Worm (Caenorhabditis elegans) whole organism, L4 larva: ENCODE results near the gene H38K22.7.

Experiments
- D1046.2 ChIP-seq: fragments of 200-800 bp; sonication (Bioruptor generic); IDR thresholded peaks from 2 replicates; pipeline ENCODE4 v1.3.6; 2022; ENCODE audit warnings: missing genetic modification characterization, missing compliant biosample characterization
- F37D6.2 ChIP-seq: sonication (generic microtip); optimal IDR thresholded peaks from 2 replicates; lab custom pipeline; 2016; ENCODE audit warnings: mild to moderate bottlenecking, missing genetic modification characterization, missing compliant biosample characterization
- T20F7.1 ChIP-seq: fragments of 200-800 bp; sonication (Bioruptor generic); optimal IDR thresholded peaks from 2 replicates; lab custom pipeline; 2018; ENCODE audit warnings: mild to moderate bottlenecking, missing genetic modification characterization, missing compliant biosample characterization
- T26A8.4 ChIP-seq: fragments of 200-800 bp; sonication (Bioruptor generic); IDR thresholded peaks from 2 replicates; pipeline ENCODE4 v1.3.6; 2022; ENCODE audit warnings: missing genetic modification characterization, missing compliant biosample characterization
- Y105C5A.15 ChIP-seq: fragments of 200-800 bp; sonication (Bioruptor generic); IDR thresholded peaks from 2 replicates; pipeline ENCODE4 v1.3.6; 2022; ENCODE audit warnings: missing genetic modification characterization, missing compliant biosample characterization
- ZK337.2 ChIP-seq: fragments of 200-800 bp; sonication (Bioruptor generic); IDR thresholded peaks from 2 replicates; pipeline ENCODE4 v1.3.6; 2022; ENCODE audit warnings: missing genetic modification reagents, missing genetic modification characterization, missing compliant biosample characterization
- attf-4 ChIP-seq: sonication (generic microtip); optimal IDR thresholded peaks from 3 replicates; lab custom pipeline; 2017; ENCODE audit warnings: missing biosample characterization, missing genetic modification characterization
- ceh-20 ChIP-seq: fragments of 200-800 bp; sonication (Bioruptor generic); IDR thresholded peaks from 2 replicates; pipeline ENCODE4 v1.3.6; 2022; ENCODE audit warnings: missing genetic modification reagents, missing genetic modification characterization, missing compliant biosample characterization
- ceh-44 ChIP-seq: fragments of 200-800 bp; sonication (Bioruptor generic); IDR thresholded peaks from 2 replicates; pipeline ENCODE4 v1.3.6; 2022; ENCODE audit warnings: missing genetic modification reagents, missing genetic modification characterization, missing compliant biosample characterization
- ces-1 ChIP-seq: fragments of 150-350 bp; sonication (generic microtip); optimal IDR thresholded peaks from 4 replicates; lab custom pipeline; 2014; ENCODE audit warnings: missing biosample characterization, missing genetic modification reagents, missing genetic modification characterization
- daf-16 ChIP-seq, 3 experiments: sonication (generic microtip); optimal IDR thresholded peaks; 2 replicates each; lab custom pipeline; 2016 to 2017; ENCODE audit warnings: missing genetic modification characterization in 3 of 3, missing genetic modification reagents in 3 of 3, mild to moderate bottlenecking in 2 of 3, missing compliant biosample characterization in 2 of 3, missing biosample characterization in 1 of 3, moderate library complexity in 1 of 3
- dmd-6 ChIP-seq: fragments of 200-800 bp; sonication (Bioruptor generic); IDR thresholded peaks from 2 replicates; pipeline ENCODE4 v1.3.6; 2022; ENCODE audit warnings: missing genetic modification reagents, missing genetic modification characterization, missing compliant biosample characterization
- dpl-1 ChIP-seq: fragments of 150-350 bp; optimal IDR thresholded peaks from 2 replicates; lab custom pipeline; 2014; ENCODE audit warnings: missing biosample characterization, missing genetic modification reagents, missing genetic modification characterization
- duxl-1 ChIP-seq: sonication (generic microtip); optimal IDR thresholded peaks from 2 replicates; lab custom pipeline; 2016; ENCODE audit warnings: mild to moderate bottlenecking, missing genetic modification characterization, moderate library complexity, missing compliant biosample characterization; ENCODE audit not compliant: poor library complexity
- dve-1 ChIP-seq: sonication (generic microtip); optimal IDR thresholded peaks from 2 replicates; lab custom pipeline; 2017; ENCODE audit warnings: antibody characterized with exemption, mild to moderate bottlenecking, missing genetic modification characterization, missing compliant biosample characterization; ENCODE audit not compliant: insufficient read depth
- egl-43 ChIP-seq: fragments of 200-800 bp; sonication (Bioruptor generic); IDR thresholded peaks from 2 replicates; pipeline ENCODE4 v1.3.6; 2022; ENCODE audit warnings: missing genetic modification reagents, missing genetic modification characterization, missing compliant biosample characterization
- hlh-11 ChIP-seq: fragments of 200-800 bp; sonication (Bioruptor generic); optimal IDR thresholded peaks from 2 replicates; lab custom pipeline; 2018; ENCODE audit warnings: mild to moderate bottlenecking, missing genetic modification characterization, missing compliant biosample characterization
- hlh-30 ChIP-seq: sonication (generic microtip); optimal IDR thresholded peaks from 2 replicates; lab custom pipeline; 2017; ENCODE audit warnings: antibody characterized with exemption, mild to moderate bottlenecking, missing genetic modification characterization, missing compliant biosample characterization; ENCODE audit not compliant: insufficient read depth
- lin-13 ChIP-seq: fragments of 150-350 bp; optimal IDR thresholded peaks from 2 replicates; lab custom pipeline; 2014; ENCODE audit warnings: missing biosample characterization, missing genetic modification reagents, missing genetic modification characterization
- lin-38 ChIP-seq: fragments of 200-800 bp; sonication (Bioruptor generic); IDR thresholded peaks from 2 replicates; pipeline ENCODE4 v1.3.6; 2022; ENCODE audit warnings: missing genetic modification reagents, missing genetic modification characterization, missing compliant biosample characterization
- lsy-2 ChIP-seq, 2 experiments: fragments of 150-350 bp in 1 of 2; sonication (generic microtip) in 1 of 2; optimal IDR thresholded peaks; 2 replicates each; lab custom pipeline; 2014 to 2017; ENCODE audit warnings: missing biosample characterization in 2 of 2, missing genetic modification characterization in 2 of 2
- madf-5 ChIP-seq, 2 experiments: fragments of 200-800 bp; sonication (Bioruptor generic); IDR thresholded peaks; 2 replicates each; pipeline ENCODE4 v1.3.6; 2022; ENCODE audit warnings: missing compliant biosample characterization in 2 of 2, missing genetic modification characterization in 2 of 2
- mdt-29 ChIP-seq: fragments of 200-800 bp; sonication (Bioruptor generic); IDR thresholded peaks from 2 replicates; pipeline ENCODE4 v1.3.6; 2022; ENCODE audit warnings: missing genetic modification reagents, missing genetic modification characterization, missing compliant biosample characterization
- mxl-3 ChIP-seq: fragments of 200-800 bp; sonication (Bioruptor generic); optimal IDR thresholded peaks from 2 replicates; lab custom pipeline; 2018; ENCODE audit warnings: mild to moderate bottlenecking, missing genetic modification characterization, missing compliant biosample characterization
- nhr-11 ChIP-seq: fragments of 150-350 bp; optimal IDR thresholded peaks from 2 replicates; lab custom pipeline; 2014; ENCODE audit warnings: missing biosample characterization, missing genetic modification characterization
- nhr-237 ChIP-seq: sonication (generic microtip); optimal IDR thresholded peaks from 2 replicates; lab custom pipeline; 2017; ENCODE audit warnings: missing biosample characterization, missing genetic modification characterization
- nhr-28 ChIP-seq: fragments of 150-350 bp; optimal IDR thresholded peaks from 2 replicates; lab custom pipeline; 2014; ENCODE audit warnings: missing biosample characterization, missing genetic modification characterization
- nhr-42 ChIP-seq: fragments of 200-800 bp; sonication (Bioruptor generic); IDR thresholded peaks from 2 replicates; pipeline ENCODE4 v1.3.6; 2022; ENCODE audit warnings: missing genetic modification characterization, missing compliant biosample characterization
- php-3 ChIP-seq: fragments of 200-800 bp; sonication (Bioruptor generic); IDR thresholded peaks from 2 replicates; pipeline ENCODE4 v1.3.6; 2022; ENCODE audit warnings: missing genetic modification reagents, missing genetic modification characterization, missing compliant biosample characterization
- rbr-2 ChIP-seq: sonication (generic microtip); optimal IDR thresholded peaks from 2 replicates; lab custom pipeline; 2016; ENCODE audit warnings: missing genotype, missing genetic modification characterization, missing compliant biosample characterization
- saeg-2 ChIP-seq: fragments of 200-800 bp; sonication (Bioruptor generic); IDR thresholded peaks from 2 replicates; pipeline ENCODE4 v1.3.6; 2022; ENCODE audit warnings: missing genetic modification reagents, missing genetic modification characterization, missing compliant biosample characterization
- set-16 ChIP-seq: fragments of 200-800 bp; sonication (Bioruptor generic); IDR thresholded peaks from 2 replicates; pipeline ENCODE4 v1.3.6; 2022; ENCODE audit warnings: missing genetic modification reagents, missing genetic modification characterization, missing compliant biosample characterization
- snpc-1.2 ChIP-seq: fragments of 200-800 bp; sonication (Bioruptor generic); IDR thresholded peaks from 2 replicates; pipeline ENCODE4 v1.3.6; 2022; ENCODE audit warnings: missing genetic modification reagents, missing genetic modification characterization, missing compliant biosample characterization
- unc-62 ChIP-seq, 3 experiments: fragments of 150-350 bp in 1 of 3; sonication (generic microtip); optimal IDR thresholded peaks in 2 of 3; peaks in 1 of 3; 1 replicate in 1 of 3; 2 replicates in 2 of 3; lab custom pipeline; 2014 to 2017; ENCODE audit warnings: missing biosample characterization in 3 of 3, missing genetic modification characterization in 3 of 3, missing genetic modification reagents in 3 of 3, missing genotype in 1 of 3
- vab-7 ChIP-seq: fragments of 200-800 bp; sonication (Bioruptor generic); IDR thresholded peaks from 2 replicates; pipeline ENCODE4 v1.3.6; 2022; ENCODE audit warnings: missing genetic modification reagents, missing genetic modification characterization, missing compliant biosample characterization
- zfp-3 ChIP-seq: fragments of 200-800 bp; sonication (Bioruptor generic); conservative IDR thresholded peaks from 2 replicates; pipeline ENCODE4 v1.3.6; 2022; ENCODE audit warnings: missing genetic modification reagents, missing genetic modification characterization, missing compliant biosample characterization
- ztf-7 ChIP-seq: fragments of 150-350 bp; optimal IDR thresholded peaks from 2 replicates; lab custom pipeline; 2014; ENCODE audit warnings: missing biosample characterization, missing genetic modification characterization

The H38K22.7 gene

ce11 chrIII:4317065-4317752 lies 4.3 kb upstream of the H38K22.7 start, which contains the start of gene tag-131:
Gene tag-131, plus strand, starts transcription at chrIII:4317702.
- TF ChIP-seq saeg-2 (GFP tag; lab: Robert Waterston, UW) (no peak), unc-62 (GFP tag; optimal IDR thresholded peaks at IDR 0.05 in 1 of 2; lab: Kevin White, UChicago) (peak in 1 of 2 experiments; percentile 83), unc-62 (tag; optimal IDR thresholded peaks at IDR 0.05; lab: Kevin White, UChicago) (no peak), ZK337.2 (GFP tag; lab: Robert Waterston, UW) (no peak), dpl-1 (peak; percentile 14), T26A8.4 (GFP tag; lab: Robert Waterston, UW) (0 out of 2 replicates have a peak, but pooled peaks have one; percentile 40), T20F7.1 (GFP tag; lab: Kevin White, UChicago) (no peak), mxl-3 (GFP tag; lab: Kevin White, UChicago) (no peak), zfp-3 (GFP tag; lab: Robert Waterston, UW) (no peak), daf-16 (GFP tag; optimal IDR thresholded peaks at IDR 0.05; lab: Kevin White, UChicago) (peak in 1 of 2 experiments; percentile 5), daf-16 (tag; optimal IDR thresholded peaks at IDR 0.05; lab: Kevin White, UChicago) (no peak), nhr-11 (tag; lab: Kevin White, UChicago) (peak; percentile 29), ceh-20 (0 out of 2 replicates have a peak, but pooled peaks have one; percentile 25), nhr-28 (tag; lab: Kevin White, UChicago) (peak; percentile 12), hlh-30 (tag; lab: Kevin White, UChicago) (no peak), php-3 (no peak), hlh-11 (tag; lab: Kevin White, UChicago) (peak; percentile 27), rbr-2 (tag; lab: Kevin White, UChicago) (no peak), lsy-2 (tag; optimal IDR thresholded peaks at IDR 0.05; lab: Kevin White, UChicago) (peak in 1 of 2 experiments; percentile 25), duxl-1 (no peak), dve-1 (peak; percentile 25), set-16 (GFP tag; lab: Robert Waterston, UW) (no peak), ztf-7 (tag; lab: Kevin White, UChicago) (no peak)

DNA sequence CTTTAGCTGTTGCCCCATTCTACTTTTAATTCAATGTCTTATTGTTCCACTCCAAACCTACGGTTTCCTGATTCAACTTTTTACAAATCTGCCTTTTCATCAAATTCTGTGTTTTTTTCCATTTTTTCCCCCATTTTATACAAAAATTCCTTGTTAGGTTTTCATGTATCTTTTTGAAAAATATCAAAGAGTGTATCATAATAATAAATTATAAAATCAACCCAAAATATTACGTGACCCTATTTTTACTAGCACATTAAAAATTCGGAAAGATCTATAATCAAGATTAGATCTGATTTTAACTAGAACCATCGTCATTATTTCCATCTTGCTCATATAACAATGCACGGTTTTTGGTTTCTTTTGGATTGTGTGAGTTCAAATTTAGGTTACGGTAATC lies 1.4 kb upstream of the H38K22.7 start, which contains the start of gene H38K22.6:
Gene H38K22.6, plus strand, starts transcription at position 301 of the 400 bp plus-strand sequence.
- no peak for TF ChIP-seq nhr-42 (GFP tag; lab: Robert Waterston, UW)
- no peak for TF ChIP-seq ceh-20
- no peak for TF ChIP-seq Y105C5A.15 (GFP tag; lab: Robert Waterston, UW)
- no peak for TF ChIP-seq lin-13 (GFP tag; lab: Kevin White, UChicago)
- no peak for TF ChIP-seq mdt-29 (GFP tag; lab: Robert Waterston, UW)
- no peak for TF ChIP-seq F37D6.2 (tag; lab: Kevin White, UChicago)
- no peak for TF ChIP-seq lin-38 (GFP tag; lab: Robert Waterston, UW)
- no peak for TF ChIP-seq ceh-44 (GFP tag; lab: Robert Waterston, UW)
- no peak for TF ChIP-seq madf-5 (GFP tag; IDR thresholded peaks at IDR 0.05; lab: Robert Waterston, UW)
- TF ChIP-seq snpc-1.2 (GFP tag; lab: Robert Waterston, UW), result no peak
- TF ChIP-seq dmd-6, result no peak
- TF ChIP-seq attf-4 (tag; lab: Kevin White, UChicago), result no peak
- no peak for TF ChIP-seq ces-1 (GFP tag; lab: Kevin White, UChicago)
- TF ChIP-seq nhr-237 (tag; lab: Kevin White, UChicago), result no peak
- no peak for TF ChIP-seq egl-43 (GFP tag; lab: Robert Waterston, UW)
- no peak for TF ChIP-seq D1046.2 (GFP tag; lab: Robert Waterston, UW)
- TF ChIP-seq vab-7 (GFP tag; lab: Robert Waterston, UW), result no peak
